Fruit fly (Drosophila melanogaster) whole organism, embryonic: ENCODE results near the gene TH1.

Experiments
- BEAF-32 ChIP-seq: fragments of 200-800 bp; sonication (Bioruptor generic); optimal IDR thresholded peaks from 3 replicates; lab custom pipeline; 2017; ENCODE audit warnings: missing biosample characterization, missing genetic modification characterization, mild to moderate bottlenecking, moderate library complexity, missing genetic modification reagents
- BtbVII ChIP-seq: fragments of 200-800 bp; sonication (Bioruptor generic); optimal IDR thresholded peaks from 3 replicates; lab custom pipeline; 2017; ENCODE audit warnings: missing biosample characterization, mild to moderate bottlenecking, missing genetic modification characterization
- CG10543 ChIP-seq: fragments of 200-800 bp; sonication (Bioruptor generic); optimal IDR thresholded peaks from 3 replicates; lab custom pipeline; 2017; ENCODE audit warnings: missing biosample characterization, mild to moderate bottlenecking, missing genetic modification characterization, moderate library complexity
- CG14667 ChIP-seq: fragments of 200-800 bp; sonication (Bioruptor generic); IDR thresholded peaks from 2 replicates; pipeline ENCODE4 v1.3.6; 2022; ENCODE audit warnings: missing biosample characterization, missing genetic modification characterization
- CG15011 ChIP-seq: fragments of 200-800 bp; sonication (Bioruptor generic); optimal IDR thresholded peaks from 3 replicates; lab custom pipeline; 2018; ENCODE audit warnings: missing biosample characterization, mild to moderate bottlenecking, missing genetic modification characterization
- CG15479 ChIP-seq: fragments of 200-800 bp; sonication (Bioruptor generic); optimal IDR thresholded peaks from 3 replicates; lab custom pipeline; 2019; ENCODE audit warnings: missing biosample characterization, mild to moderate bottlenecking, missing genetic modification characterization, moderate library complexity
- CG17186 ChIP-seq: fragments of 200-800 bp; sonication (Bioruptor generic); optimal IDR thresholded peaks from 3 replicates; lab custom pipeline; 2017; ENCODE audit warnings: missing biosample characterization, missing genetic modification reagents, missing genetic modification characterization
- CG17361 ChIP-seq: fragments of 200-800 bp; sonication (Bioruptor generic); IDR thresholded peaks from 3 replicates; pipeline ENCODE4 v1.3.6; 2022; ENCODE audit warnings: missing biosample characterization, missing genetic modification characterization
- CG17912 ChIP-seq: fragments of 200-800 bp; sonication (Bioruptor generic); optimal IDR thresholded peaks from 2 replicates; lab custom pipeline; 2018; ENCODE audit warnings: missing biosample characterization, mild to moderate bottlenecking, missing genetic modification characterization
- CG2678 ChIP-seq: fragments of 200-800 bp; sonication (Bioruptor generic); optimal IDR thresholded peaks from 3 replicates; lab custom pipeline; 2019; ENCODE audit warnings: missing biosample characterization, mild to moderate bottlenecking, missing genetic modification characterization, moderate library complexity
- CG30020 ChIP-seq: fragments of 200-800 bp; optimal IDR thresholded peaks from 2 replicates; lab custom pipeline; 2019; ENCODE audit warnings: missing biosample characterization, mild to moderate bottlenecking, missing genetic modification characterization, moderate library complexity
- CG31224 ChIP-seq: fragments of 200-800 bp; sonication (Bioruptor generic); IDR thresholded peaks from 2 replicates; pipeline ENCODE4 v1.3.6; 2022; ENCODE audit warnings: missing biosample characterization, missing genetic modification characterization
- CG31441 ChIP-seq: fragments of 200-800 bp; sonication (Bioruptor generic); IDR thresholded peaks from 2 replicates; pipeline ENCODE4 v1.3.6; 2022; ENCODE audit warnings: missing biosample characterization, missing genetic modification characterization
- CG33557 ChIP-seq: fragments of 200-800 bp; sonication (Bioruptor generic); optimal IDR thresholded peaks from 2 replicates; lab custom pipeline; 2019; ENCODE audit warnings: missing biosample characterization, mild to moderate bottlenecking, missing genetic modification characterization, moderate library complexity
- CG4404 ChIP-seq: fragments of 200-800 bp; sonication (Bioruptor generic); IDR thresholded peaks from 2 replicates; pipeline ENCODE4 v1.3.6; 2022; ENCODE audit warnings: missing biosample characterization, missing genetic modification characterization
- CG4730 ChIP-seq: fragments of 200-800 bp; sonication (Bioruptor generic); IDR thresholded peaks from 2 replicates; pipeline ENCODE4 v1.3.6; 2022; ENCODE audit warnings: missing biosample characterization, missing genetic modification characterization
- CG6765 ChIP-seq: fragments of 200-800 bp; sonication (Bioruptor generic); optimal IDR thresholded peaks from 3 replicates; lab custom pipeline; 2017; ENCODE audit warnings: missing biosample characterization, mild to moderate bottlenecking, missing genetic modification characterization
- CG7786 ChIP-seq: fragments of 200-800 bp; sonication (Bioruptor generic); optimal IDR thresholded peaks from 2 replicates; lab custom pipeline; 2016; ENCODE audit warnings: missing biosample characterization, missing genetic modification characterization
- CG8359 ChIP-seq: fragments of 200-800 bp; sonication (Bioruptor generic); optimal IDR thresholded peaks from 2 replicates; lab custom pipeline; 2017; ENCODE audit warnings: missing biosample characterization, mild to moderate bottlenecking, missing genetic modification characterization, borderline replicate concordance
- CG8478 ChIP-seq: fragments of >200 bp; optimal IDR thresholded peaks from 2 replicates; lab custom pipeline; 2018
- CG9437 ChIP-seq: fragments of 200-800 bp; sonication (Bioruptor generic); optimal IDR thresholded peaks from 2 replicates; lab custom pipeline; 2018; ENCODE audit warnings: missing biosample characterization, mild to moderate bottlenecking, missing genetic modification characterization
- D ChIP-seq, 2 experiments: fragments of 200-800 bp in 1 of 2; fragments of >200 bp in 1 of 2; sonication (Bioruptor generic) in 1 of 2; optimal IDR thresholded peaks; 2 replicates in 1 of 2; 3 replicates in 1 of 2; lab custom pipeline; 2017; ENCODE audit warnings: mild to moderate bottlenecking in 1 of 2, missing biosample characterization in 1 of 2, missing genetic modification characterization in 1 of 2, missing genetic modification reagents in 1 of 2
- Dfd ChIP-seq, 2 experiments: fragments of >200 bp; optimal IDR thresholded peaks; 2 replicates each; lab custom pipeline; 2017; ENCODE audit warnings: missing biosample characterization in 2 of 2, missing genetic modification characterization in 2 of 2
- Drgx ChIP-seq: fragments of 200-800 bp; sonication (Bioruptor generic); IDR thresholded peaks from 2 replicates; pipeline ENCODE4 v1.3.6; 2022; ENCODE audit warnings: missing biosample characterization, missing genetic modification characterization
- HLH54F ChIP-seq: fragments of 200-800 bp; sonication (Bioruptor generic); optimal IDR thresholded peaks from 3 replicates; lab custom pipeline; 2016; ENCODE audit warnings: missing biosample characterization, missing genetic modification characterization
- Lhr ChIP-seq: fragments of 200-800 bp; sonication (Bioruptor generic); optimal IDR thresholded peaks from 3 replicates; lab custom pipeline; 2017; ENCODE audit warnings: mild to moderate bottlenecking, missing biosample characterization, missing genetic modification reagents, missing genetic modification characterization
- Mrtf ChIP-seq: fragments of 200-800 bp; sonication (Bioruptor generic); IDR thresholded peaks from 3 replicates; pipeline ENCODE4 v1.3.6; 2022; ENCODE audit warnings: missing biosample characterization, missing genetic modification characterization
- Neu2 ChIP-seq: fragments of 200-800 bp; sonication (Bioruptor generic); optimal IDR thresholded peaks from 3 replicates; lab custom pipeline; 2016; ENCODE audit warnings: missing biosample characterization, missing genetic modification characterization, borderline replicate concordance
- Oli ChIP-seq: fragments of 200-800 bp; sonication (Bioruptor generic); optimal IDR thresholded peaks from 2 replicates; lab custom pipeline; 2018; ENCODE audit warnings: missing biosample characterization, mild to moderate bottlenecking, missing genetic modification characterization, moderate library complexity
- Optix ChIP-seq: fragments of 200-800 bp; sonication (Bioruptor generic); IDR thresholded peaks from 3 replicates; pipeline ENCODE4 v1.3.6; 2022; ENCODE audit warnings: missing biosample characterization, missing genetic modification characterization
- Sox102F ChIP-seq: fragments of 200-800 bp; sonication (Bioruptor generic); optimal IDR thresholded peaks from 2 replicates; lab custom pipeline; 2018; ENCODE audit warnings: missing biosample characterization, mild to moderate bottlenecking, missing genetic modification characterization, moderate library complexity
- YL-1 ChIP-seq: fragments of 200-800 bp; sonication (Bioruptor generic); optimal IDR thresholded peaks from 3 replicates; lab custom pipeline; 2017; ENCODE audit warnings: missing biosample characterization, mild to moderate bottlenecking, missing genetic modification characterization
- cg ChIP-seq: fragments of 200-800 bp; sonication (Bioruptor generic); optimal IDR thresholded peaks from 3 replicates; lab custom pipeline; 2019; ENCODE audit warnings: missing biosample characterization, mild to moderate bottlenecking, missing genetic modification characterization, moderate library complexity
- crc ChIP-seq: fragments of 200-800 bp; sonication (Bioruptor generic); optimal IDR thresholded peaks from 2 replicates; lab custom pipeline; 2016; ENCODE audit warnings: missing biosample characterization, missing genetic modification characterization
- dan ChIP-seq: fragments of 200-800 bp; sonication (Bioruptor generic); IDR thresholded peaks from 2 replicates; pipeline ENCODE4 v1.3.6; 2022; ENCODE audit warnings: missing biosample characterization, missing genetic modification characterization
- hb ChIP-seq: fragments of 200-800 bp; sonication (Bioruptor generic); IDR thresholded peaks from 3 replicates; pipeline ENCODE4 v1.3.6; 2022; ENCODE audit warnings: missing biosample characterization, missing genetic modification characterization; ENCODE audit not compliant: partially characterized antibody
- kni ChIP-seq: fragments of 200-800 bp; sonication (Bioruptor generic); optimal IDR thresholded peaks from 3 replicates; lab custom pipeline; 2017; ENCODE audit warnings: mild to moderate bottlenecking, missing biosample characterization, missing genetic modification reagents, missing genetic modification characterization
- lov ChIP-seq, 2 experiments: fragments of 200-800 bp in 1 of 2; fragments of >200 bp in 1 of 2; sonication (Bioruptor generic) in 1 of 2; IDR thresholded peaks in 1 of 2; optimal IDR thresholded peaks in 1 of 2; 2 replicates in 1 of 2; 3 replicates in 1 of 2; pipeline versions ENCODE4 v1.3.6 to Lab custom; 2017 to 2022; ENCODE audit warnings: missing biosample characterization in 1 of 2, missing genetic modification characterization in 1 of 2
- otp ChIP-seq: fragments of 200-800 bp; sonication (Bioruptor generic); IDR thresholded peaks from 3 replicates; pipeline ENCODE4, ENCODE4 v1.3.6; 2022; ENCODE audit warnings: missing biosample characterization, missing genetic modification characterization
- pnt ChIP-seq: fragments of 200-800 bp; sonication (Bioruptor generic); optimal IDR thresholded peaks from 3 replicates; lab custom pipeline; 2016; ENCODE audit warnings: missing biosample characterization, missing genetic modification characterization
- schlank ChIP-seq: fragments of 200-800 bp; sonication (Bioruptor generic); optimal IDR thresholded peaks from 2 replicates; lab custom pipeline; 2018; ENCODE audit warnings: missing biosample characterization, mild to moderate bottlenecking, missing genetic modification characterization
- sd ChIP-seq: fragments of 200-800 bp; sonication (Bioruptor generic); optimal IDR thresholded peaks from 3 replicates; lab custom pipeline; 2018; ENCODE audit warnings: missing biosample characterization, mild to moderate bottlenecking, missing genetic modification characterization, moderate library complexity
- shn ChIP-seq: fragments of 200-800 bp; sonication (Bioruptor generic); optimal IDR thresholded peaks from 3 replicates; lab custom pipeline; 2016; ENCODE audit warnings: missing biosample characterization, missing genetic modification characterization
- slou ChIP-seq: fragments of 200-800 bp; sonication (Bioruptor generic); optimal IDR thresholded peaks from 3 replicates; lab custom pipeline; 2016; ENCODE audit warnings: missing biosample characterization, missing genetic modification characterization
- ssp ChIP-seq: fragments of 200-800 bp; sonication (Bioruptor generic); IDR thresholded peaks from 2 replicates; pipeline ENCODE4 v1.3.6; 2022; ENCODE audit warnings: missing biosample characterization, missing genetic modification characterization
- tll ChIP-seq, 2 experiments: fragments of 200-800 bp in 1 of 2; fragments of >200 bp in 1 of 2; sonication (Bioruptor generic) in 1 of 2; optimal IDR thresholded peaks; 2 replicates each; lab custom pipeline; 2017 to 2019; ENCODE audit warnings: missing biosample characterization in 2 of 2, missing genetic modification characterization in 2 of 2, mild to moderate bottlenecking in 1 of 2, moderate library complexity in 1 of 2
- tna ChIP-seq: fragments of 200-800 bp; sonication (Bioruptor generic); IDR thresholded peaks from 2 replicates; pipeline ENCODE4 v1.3.6; 2022; ENCODE audit warnings: missing biosample characterization, missing genetic modification characterization; ENCODE audit not compliant: partially characterized antibody
- wdn ChIP-seq: fragments of 200-800 bp; sonication (Bioruptor generic); IDR thresholded peaks from 2 replicates; pipeline ENCODE4 v1.3.6; 2022; ENCODE audit warnings: missing biosample characterization, missing genetic modification characterization

Gene TH1

DNA sequence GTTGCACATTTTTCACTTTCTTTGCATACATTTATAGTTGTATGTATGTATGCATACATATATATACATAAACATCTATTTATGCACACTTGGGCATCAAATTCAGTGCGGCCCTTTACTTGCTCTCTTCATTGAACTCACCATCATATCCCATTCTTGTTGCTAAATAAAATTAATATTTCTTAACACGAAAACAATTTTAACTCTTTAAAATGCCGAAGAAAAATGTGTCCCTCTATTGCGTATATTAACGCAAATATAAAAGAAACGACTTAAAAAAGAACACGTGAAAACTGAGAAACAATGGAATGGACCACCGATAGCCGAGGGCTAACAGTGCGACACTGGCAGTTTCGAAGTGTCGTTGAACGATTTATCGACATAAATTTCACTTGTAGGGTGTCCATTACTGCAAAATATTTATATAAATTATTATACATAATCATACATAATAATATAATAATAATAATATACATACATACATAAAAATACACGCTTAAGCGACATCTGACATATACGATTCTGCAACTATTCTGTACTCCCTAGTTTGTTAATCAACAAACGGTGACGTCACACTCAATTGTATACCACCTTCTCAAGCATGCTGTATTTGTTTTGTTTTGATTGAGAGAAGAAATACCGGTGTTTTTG, 32.4 kb downstream of the TH1 start, which contains the start of the genes U2af50 and PIG-Q (continued):
- no peak; the same call in 2 of the 3 replicates for TF ChIP-seq Optix
- peak; percentile 95 for TF ChIP-seq Sox102F (GFP tag; lab: Kevin White, UChicago)
- TF ChIP-seq Dfd (GFP tag; optimal IDR thresholded peaks at IDR 0.05; lab: Kevin White, UChicago) = no peak
- TF ChIP-seq CG17186 (GFP tag; lab: Kevin White, UChicago) = peak; percentile 42
- no peak; the same call in 2 of the 3 replicates for TF ChIP-seq otp (GFP tag; lab: Robert Waterston, UW)
- no peak; the same call in 2 of the 3 replicates for TF ChIP-seq Mrtf
- peak; percentile 94 for TF ChIP-seq Oli (tag; lab: Kevin White, UChicago)
- peak; percentile 77 for TF ChIP-seq cg (GFP tag; lab: Kevin White, UChicago)
- TF ChIP-seq CG30020 (tag; lab: Kevin White, UChicago) = peak; percentile 98
- TF ChIP-seq sd (tag; lab: Kevin White, UChicago) = peak; percentile 87
- peak; percentile 67 for TF ChIP-seq Lhr (GFP tag; lab: Kevin White, UChicago)
- no peak; the same call in 1 of the 2 replicates for TF ChIP-seq CG31441 (GFP tag; lab: Robert Waterston, UW)
- TF ChIP-seq CG9437 (GFP tag; lab: Kevin White, UChicago) = peak; percentile 90
- TF ChIP-seq tna (GFP tag; lab: Robert Waterston, UW) = no peak
- TF ChIP-seq CG4730 (GFP tag; lab: Robert Waterston, UW) = no peak; the same call in 1 of the 2 replicates
- peak; percentile 92 for TF ChIP-seq CG14667 (GFP tag; lab: Robert Waterston, UW)
- peak; percentile 71 for TF ChIP-seq schlank (tag; lab: Kevin White, UChicago)
- TF ChIP-seq Drgx = peak; percentile 87
- TF ChIP-seq YL-1 (GFP tag; lab: Kevin White, UChicago) = peak; percentile 51
- peak; percentile 68 for TF ChIP-seq CG17912 (GFP tag; lab: Kevin White, UChicago)
- no peak for TF ChIP-seq Neu2
- peak; percentile 85 for TF ChIP-seq wdn (GFP tag; lab: Robert Waterston, UW)
- TF ChIP-seq CG10543 (GFP tag; lab: Kevin White, UChicago) = peak; percentile 89
- TF ChIP-seq CG15011 (GFP tag; lab: Kevin White, UChicago) = no peak
- TF ChIP-seq HLH54F = peak; percentile 45
- no peak for TF ChIP-seq hb (GFP tag; lab: Robert Waterston, UW)
- TF ChIP-seq kni = no peak
- no peak for TF ChIP-seq lov (optimal IDR thresholded peaks at IDR 0.05; lab: Kevin White, UChicago)
- TF ChIP-seq lov (GFP tag; IDR thresholded peaks at IDR 0.05; lab: Robert Waterston, UW) = no peak; the same call in 2 of the 3 replicates
- TF ChIP-seq slou = peak; percentile 71
- no peak for TF ChIP-seq crc (GFP tag; lab: Kevin White, UChicago)
- peak; percentile 97 for TF ChIP-seq CG17361 (GFP tag; lab: Robert Waterston, UW)
- no peak for TF ChIP-seq shn (GFP tag; lab: Kevin White, UChicago)
- TF ChIP-seq CG4404 (GFP tag; lab: Robert Waterston, UW) = peak; percentile 86
- TF ChIP-seq CG7786 = peak; percentile 65
- peak in 1 of 2 experiments; percentile 48 for TF ChIP-seq tll (GFP tag; optimal IDR thresholded peaks at IDR 0.05; lab: Kevin White, UChicago)
- no peak for TF ChIP-seq pnt (GFP tag; lab: Kevin White, UChicago)
- TF ChIP-seq CG31224 (GFP tag; lab: Robert Waterston, UW) = peak; percentile 86
- TF ChIP-seq CG33557 (GFP tag; lab: Kevin White, UChicago) = peak; percentile 91
- no peak for TF ChIP-seq CG8478 (lab: Kevin White, UChicago)
- peak; percentile 63 for TF ChIP-seq BEAF-32
- peak; percentile 95 for TF ChIP-seq CG2678
- peak; percentile 83 for TF ChIP-seq CG6765 (GFP tag; lab: Kevin White, UChicago)
- TF ChIP-seq dan = no peak
- TF ChIP-seq BtbVII = peak; percentile 90
- peak; percentile 27 for TF ChIP-seq CG15479
- TF ChIP-seq D (optimal IDR thresholded peaks at IDR 0.05; lab: Kevin White, UChicago) = no peak
- peak; percentile 92 for TF ChIP-seq D (GFP tag; optimal IDR thresholded peaks at IDR 0.05; lab: Kevin White, UChicago)
- TF ChIP-seq ssp (GFP tag; lab: Robert Waterston, UW) = peak; percentile 91
- TF ChIP-seq CG8359 (GFP tag; lab: Kevin White, UChicago) = peak; percentile 86
